Fruit fly (Drosophila melanogaster) S2 (cell line): Measurements from ENCODE around the gene EAChm.

Experiments
- CG8478 ChIP-seq: fragments of >200 bp; optimal IDR thresholded peaks from 2 replicates; lab custom pipeline; 2018
- CTCF ChIP-seq, 2 experiments: fragments of >200 bp; optimal IDR thresholded peaks; 2 replicates each; lab custom pipeline; 2018

dm6 chr3L:15043874-15044336 lies 10.7 kb upstream of the EAChm start, which contains the start of gene ind:
- TF ChIP-seq CTCF (optimal IDR thresholded peaks at IDR 0.05; lab: Kevin White, UChicago) (no peak), CG8478 (no peak)
